Worm (Caenorhabditis elegans): ENCODE results near the gene R11G1.7.

DNA sequence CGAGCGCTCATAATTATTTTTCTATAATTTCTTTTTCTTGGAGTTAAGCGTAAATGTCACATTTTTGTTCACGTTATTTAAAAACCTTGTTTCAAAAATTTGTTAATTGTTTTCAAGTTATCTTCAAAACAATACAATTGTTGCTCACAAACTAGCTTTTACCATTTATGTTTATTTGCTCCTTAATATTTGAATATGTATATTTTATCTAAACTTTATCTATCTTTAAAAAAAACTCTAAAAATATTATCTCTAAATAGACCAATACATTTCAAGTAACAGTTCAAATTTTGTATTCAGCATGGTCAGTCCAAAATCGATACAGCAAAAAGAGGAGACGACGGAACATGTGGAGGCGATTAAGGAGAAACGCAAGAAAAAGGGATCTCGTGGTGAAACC is at the start of gene R11G1.7:
- TF ChIP-seq nhr-6 (tag; optimal IDR thresholded peaks at IDR 0.05), result no peak
- TF ChIP-seq lin-13 (GFP tag; optimal IDR thresholded peaks at IDR 0.05), result no peak
- no peak for TF ChIP-seq unc-62 (GFP tag; optimal IDR thresholded peaks at IDR 0.05)
- TF ChIP-seq ZK546.5 (tag; optimal IDR thresholded peaks at IDR 0.05), result no peak
- TF ChIP-seq ceh-82 (tag; optimal IDR thresholded peaks at IDR 0.05), result no peak
- no peak for TF ChIP-seq peb-1 (tag; optimal IDR thresholded peaks at IDR 0.05)
- no peak for TF ChIP-seq skn-1 (tag; optimal IDR thresholded peaks at IDR 0.05)
- no peak for TF ChIP-seq unc-55 (GFP tag; optimal IDR thresholded peaks at IDR 0.05)
- TF ChIP-seq ztf-11 (tag; optimal IDR thresholded peaks at IDR 0.05), result no peak
- TF ChIP-seq lin-39 (tag; optimal IDR thresholded peaks at IDR 0.05), result no peak
- no peak for TF ChIP-seq fos-1 (tag; optimal IDR thresholded peaks at IDR 0.05)
- no peak for TF ChIP-seq mdl-1 (tag; optimal IDR thresholded peaks at IDR 0.05)
